Worm (Caenorhabditis elegans): Measurements from ENCODE around the gene C06H5.13.

The C06H5.13 gene

ce11 chrV:17857901-17858300, 39.6 kb downstream of the C06H5.13 start (continued):
- no peak for TF ChIP-seq T20F7.1 (GFP tag; optimal IDR thresholded peaks at IDR 0.05)
- TF ChIP-seq ZK337.2 (GFP tag; IDR thresholded peaks at IDR 0.05) = no peak
- TF ChIP-seq aly-2 (tag; optimal IDR thresholded peaks at IDR 0.05) = no peak
- peak; percentile 88 for TF ChIP-seq nhr-11 (tag; optimal IDR thresholded peaks at IDR 0.05)
- TF ChIP-seq Y5F2A.4 (GFP tag; optimal IDR thresholded peaks at IDR 0.05) = no peak
- no peak for TF ChIP-seq unc-130 (GFP tag; optimal IDR thresholded peaks at IDR 0.05)
- peak; percentile 65 for TF ChIP-seq ceh-20 (GFP tag; IDR thresholded peaks at IDR 0.05)
- peak; percentile 56 for TF ChIP-seq ces-1 (GFP tag; optimal IDR thresholded peaks at IDR 0.05)

- TF ChIP-seq lin-1 (GFP tag; IDR thresholded peaks at IDR 0.05) = no peak
- no peak for TF ChIP-seq set-16 (GFP tag; IDR thresholded peaks at IDR 0.05)
- no peak for TF ChIP-seq dpl-1 (GFP tag; optimal IDR thresholded peaks at IDR 0.05)
- TF ChIP-seq egl-27 (tag; optimal IDR thresholded peaks at IDR 0.05) = no peak
- no peak for TF ChIP-seq jun-1 (tag; optimal IDR thresholded peaks at IDR 0.05)
- TF ChIP-seq daf-8 (GFP tag; IDR thresholded peaks at IDR 0.05) = no peak
- TF ChIP-seq vab-7 (GFP tag; IDR thresholded peaks at IDR 0.05) = no peak
- no peak for TF ChIP-seq ctbp-1 (GFP tag; IDR thresholded peaks at IDR 0.05)
- TF ChIP-seq lin-29 (GFP tag; IDR thresholded peaks at IDR 0.05) = no peak
- no peak for TF ChIP-seq saeg-2 (GFP tag; IDR thresholded peaks at IDR 0.05)
- TF ChIP-seq daf-19 (GFP tag; conservative IDR thresholded peaks at IDR 0.05) = no peak
- no peak for TF ChIP-seq tag-97 (GFP tag; IDR thresholded peaks at IDR 0.05)
- TF ChIP-seq php-3 (GFP tag; IDR thresholded peaks at IDR 0.05) = no peak
- no peak for TF ChIP-seq nhr-102 (tag; optimal IDR thresholded peaks at IDR 0.05)
- no peak for TF ChIP-seq lsy-2 (tag; optimal IDR thresholded peaks at IDR 0.05)
- no peak for TF ChIP-seq spr-1 (tag; optimal IDR thresholded peaks at IDR 0.05)
- no peak for TF ChIP-seq rbr-2 (tag; optimal IDR thresholded peaks at IDR 0.05)
- no peak for TF ChIP-seq hlh-11 (tag; optimal IDR thresholded peaks at IDR 0.05)
- TF ChIP-seq F49E8.2 (tag; optimal IDR thresholded peaks at IDR 0.05; ENCODE audit: borderline replicate concordance) = no peak
Observed at ce11 chrV:17855889-17856288, 41.7 kb downstream of the C06H5.13 start, which contains the start of gene tcc-1. Gene tcc-1, minus strand, starts transcription at chrV:17855989.
